Fruit fly (Drosophila melanogaster) whole organism, adult: Measurements from ENCODE around the gene CG11537.

Experiments used
- CG11617 ChIP-seq: fragments of 200-800 bp; sonication (Bioruptor generic); optimal IDR thresholded peaks from 2 replicates; lab custom pipeline; 2017; ENCODE audit warnings: mild to moderate bottlenecking, missing biosample characterization, missing genetic modification reagents, missing genetic modification characterization
- CG12768 ChIP-seq: fragments of 200-800 bp; sonication (Bioruptor generic); optimal IDR thresholded peaks from 2 replicates; lab custom pipeline; 2017; ENCODE audit warnings: missing biosample characterization, missing genetic modification characterization, mild to moderate bottlenecking, moderate library complexity, missing genetic modification reagents
- CG14711 ChIP-seq: fragments of 200-800 bp; sonication (Bioruptor generic); optimal IDR thresholded peaks from 2 replicates; lab custom pipeline; 2018; ENCODE audit warnings: missing biosample characterization, mild to moderate bottlenecking, missing genetic modification characterization, moderate library complexity
- CG1620 ChIP-seq: fragments of 200-800 bp; sonication (Bioruptor generic); optimal IDR thresholded peaks from 2 replicates; lab custom pipeline; 2016; ENCODE audit warnings: missing biosample characterization, missing genetic modification characterization
- CG33017 ChIP-seq: fragments of 200-800 bp; sonication (Bioruptor generic); optimal IDR thresholded peaks from 2 replicates; lab custom pipeline; 2018; ENCODE audit warnings: missing biosample characterization, mild to moderate bottlenecking, missing genetic modification characterization, moderate library complexity
- CG5204 ChIP-seq: fragments of 200-800 bp; sonication (Bioruptor generic); optimal IDR thresholded peaks from 2 replicates; lab custom pipeline; 2016; ENCODE audit warnings: missing biosample characterization, missing genetic modification characterization
- CG7045 ChIP-seq: fragments of 200-800 bp; sonication (Bioruptor generic); optimal IDR thresholded peaks from 2 replicates; lab custom pipeline; 2017; ENCODE audit warnings: missing biosample characterization, mild to moderate bottlenecking, missing genetic modification characterization
- CG7101 ChIP-seq: fragments of 200-800 bp; sonication (Bioruptor generic); optimal IDR thresholded peaks from 2 replicates; lab custom pipeline; 2018; ENCODE audit warnings: missing biosample characterization, mild to moderate bottlenecking, missing genetic modification characterization, moderate library complexity
- Clk ChIP-seq: fragments of 200-800 bp; sonication (Bioruptor generic); optimal IDR thresholded peaks from 2 replicates; lab custom pipeline; 2017; ENCODE audit warnings: missing biosample characterization, missing genetic modification characterization
- Crg-1 ChIP-seq: fragments of 200-800 bp; sonication (Bioruptor generic); optimal IDR thresholded peaks from 2 replicates; lab custom pipeline; 2016; ENCODE audit warnings: missing biosample characterization, missing genetic modification characterization
- Hr96 ChIP-seq: fragments of 200-800 bp; sonication (Bioruptor generic); optimal IDR thresholded peaks from 2 replicates; lab custom pipeline; 2016; ENCODE audit warnings: missing biosample characterization, missing genetic modification characterization
- Mnt ChIP-seq: fragments of 200-800 bp; sonication (Bioruptor generic); optimal IDR thresholded peaks from 2 replicates; lab custom pipeline; 2016; ENCODE audit warnings: missing biosample characterization, mild to moderate bottlenecking, missing genetic modification characterization
- bab1 ChIP-seq: fragments of 200-800 bp; sonication (Bioruptor generic); optimal IDR thresholded peaks from 3 replicates; lab custom pipeline; 2019; ENCODE audit warnings: missing biosample characterization, mild to moderate bottlenecking, missing genetic modification characterization, moderate library complexity
- cic ChIP-seq: fragments of 200-800 bp; sonication (Bioruptor generic); optimal IDR thresholded peaks from 2 replicates; lab custom pipeline; 2017; ENCODE audit warnings: missing biosample characterization, mild to moderate bottlenecking, missing genetic modification characterization, moderate library complexity
- cnc ChIP-seq, 2 experiments: fragments of >200 bp; optimal IDR thresholded peaks; 2 replicates each; lab custom pipeline; 2017
- kay ChIP-seq: fragments of 200-800 bp; sonication (Bioruptor generic); peaks from one replicate; lab custom pipeline; 2016; ENCODE audit warnings: missing biosample characterization, missing genetic modification characterization, borderline replicate concordance
- ovo ChIP-seq: fragments of 200-800 bp; sonication (Bioruptor generic); optimal IDR thresholded peaks from 2 replicates; lab custom pipeline; 2016; ENCODE audit warnings: missing biosample characterization, missing genetic modification characterization
- pad ChIP-seq: fragments of 200-800 bp; sonication (Bioruptor generic); optimal IDR thresholded peaks from 3 replicates; lab custom pipeline; 2017; ENCODE audit warnings: missing biosample characterization, missing genetic modification characterization, mild to moderate bottlenecking, moderate library complexity, missing genetic modification reagents
- tj ChIP-seq: fragments of 200-800 bp; sonication (Bioruptor generic); optimal IDR thresholded peaks from 3 replicates; lab custom pipeline; 2017; ENCODE audit warnings: missing biosample characterization, mild to moderate bottlenecking, missing genetic modification characterization, moderate library complexity
- toe ChIP-seq: fragments of 200-800 bp; sonication (Bioruptor generic); optimal IDR thresholded peaks from 2 replicates; lab custom pipeline; 2016; ENCODE audit warnings: missing biosample characterization, missing genetic modification characterization

Gene CG11537

DNA sequence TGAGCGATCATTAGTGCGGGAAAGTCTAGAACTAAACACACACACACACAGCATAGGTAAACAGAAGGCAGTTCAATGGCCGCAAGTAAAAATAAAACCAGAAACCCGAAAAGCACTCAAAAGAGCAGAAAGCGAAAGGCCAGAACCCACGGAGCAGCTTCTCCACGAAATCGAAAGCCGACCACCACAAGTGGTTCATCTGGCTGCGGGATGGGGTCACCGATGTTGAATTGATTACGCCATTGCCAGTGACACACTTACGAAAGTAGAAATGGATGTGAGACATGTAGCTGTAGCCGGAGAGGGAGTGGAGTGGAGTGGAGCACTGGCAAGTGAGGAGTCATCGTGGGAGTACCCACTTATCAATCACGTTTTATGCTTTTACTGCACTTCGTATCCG lies 1.8 kb downstream of the CG11537 start:
- TF ChIP-seq CG12768, result no peak
- no peak for TF ChIP-seq tj (GFP tag; lab: Kevin White, UChicago)
- no peak for TF ChIP-seq CG11617 (GFP tag; lab: Kevin White, UChicago)
- no peak for TF ChIP-seq cic (GFP tag; lab: Kevin White, UChicago)
- TF ChIP-seq CG1620, result no peak
- no peak for TF ChIP-seq cnc (optimal IDR thresholded peaks at IDR 0.05; lab: Kevin White, UChicago)
- no peak for TF ChIP-seq Clk (GFP tag; lab: Kevin White, UChicago)
- no peak for TF ChIP-seq CG33017
- TF ChIP-seq Crg-1 (GFP tag; lab: Kevin White, UChicago), result no peak
- no peak for TF ChIP-seq bab1
- TF ChIP-seq Hr96, result no peak
- TF ChIP-seq pad (GFP tag; lab: Kevin White, UChicago), result no peak
- no peak for TF ChIP-seq CG5204 (GFP tag; lab: Kevin White, UChicago)
- TF ChIP-seq toe (GFP tag; lab: Kevin White, UChicago), result no peak

DNA sequence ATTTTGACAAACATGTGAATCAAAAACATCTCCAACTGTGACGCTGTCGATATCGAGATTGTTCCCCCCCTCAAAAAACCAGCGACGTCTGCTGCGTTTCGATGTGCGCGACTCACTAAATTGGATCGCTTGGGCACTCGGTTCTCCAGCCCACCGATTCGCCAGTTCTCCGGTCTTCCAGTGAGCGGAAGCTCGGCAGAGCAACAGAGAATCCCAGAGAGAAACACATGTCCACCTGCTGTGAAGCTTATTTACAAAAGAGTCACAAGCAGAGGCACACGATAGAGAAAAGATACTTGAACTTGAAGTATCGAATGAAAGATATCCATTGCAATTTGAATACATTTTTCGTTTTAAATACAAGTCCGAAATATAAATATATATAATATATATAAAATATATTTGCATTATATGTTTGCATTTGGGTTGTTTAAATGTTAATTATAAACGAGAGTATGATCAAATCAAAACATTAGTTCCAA lies 9.2 kb downstream of the CG11537 start:
- TF ChIP-seq kay (no peak), bab1 (no peak), toe (GFP tag; lab: Kevin White, UChicago) (no peak), Crg-1 (GFP tag; lab: Kevin White, UChicago) (no peak), CG11617 (GFP tag; lab: Kevin White, UChicago) (no peak), Mnt (no peak), ovo (GFP tag; lab: Kevin White, UChicago) (no peak), CG7045 (GFP tag; lab: Kevin White, UChicago) (no peak), Hr96 (no peak), cnc (optimal IDR thresholded peaks at IDR 0.05; lab: Kevin White, UChicago) (no peak), CG33017 (no peak), CG1620 (no peak), Clk (GFP tag; lab: Kevin White, UChicago) (no peak), cic (GFP tag; lab: Kevin White, UChicago) (peak; percentile 9), CG14711 (tag; lab: Kevin White, UChicago) (no peak), pad (GFP tag; lab: Kevin White, UChicago) (no peak), CG12768 (peak; percentile 16), tj (GFP tag; lab: Kevin White, UChicago) (peak; percentile 8), CG5204 (GFP tag; lab: Kevin White, UChicago) (no peak)

DNA sequence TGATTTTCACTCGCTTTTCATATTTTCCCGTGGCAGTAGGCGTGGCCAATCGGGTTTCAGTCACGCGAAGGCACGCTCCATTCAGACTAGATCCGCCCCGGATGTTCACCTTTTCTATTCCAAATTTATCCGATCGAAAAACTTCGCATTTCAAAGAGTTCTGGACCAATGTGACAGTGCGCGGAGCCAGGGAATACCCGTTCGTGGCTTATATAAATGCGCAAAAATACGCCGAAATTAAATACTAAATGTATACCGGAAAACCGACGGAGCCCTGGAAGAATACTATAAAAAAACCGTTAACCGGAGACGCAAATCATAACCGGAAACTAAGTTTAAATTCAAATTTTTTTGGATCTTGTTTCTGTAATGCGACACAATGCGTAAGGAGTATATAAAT lies 15.7 kb downstream of the CG11537 start, which contains the start of gene promL:
TSS of gene promL (minus strand) at position 181 of the 400 bp plus-strand sequence.
- TF ChIP-seq CG33017 (peak; percentile 38), CG14711 (tag; lab: Kevin White, UChicago) (peak; percentile 41), pad (GFP tag; lab: Kevin White, UChicago) (peak; percentile 46), Crg-1 (GFP tag; lab: Kevin White, UChicago) (peak; percentile 63), CG11617 (GFP tag; lab: Kevin White, UChicago) (peak; percentile 69), cnc (optimal IDR thresholded peaks at IDR 0.05; lab: Kevin White, UChicago) (no peak), tj (GFP tag; lab: Kevin White, UChicago) (no peak), CG7045 (GFP tag; lab: Kevin White, UChicago) (no peak), CG1620 (peak; percentile 54), CG12768 (no peak), CG5204 (GFP tag; lab: Kevin White, UChicago) (no peak), Mnt (peak; percentile 73), cic (GFP tag; lab: Kevin White, UChicago) (no peak), ovo (GFP tag; lab: Kevin White, UChicago) (peak; percentile 82), Clk (GFP tag; lab: Kevin White, UChicago) (no peak), kay (peak; percentile 42), CG7101 (tag; lab: Kevin White, UChicago) (peak; percentile 41), bab1 (peak; percentile 91), toe (GFP tag; lab: Kevin White, UChicago) (peak; percentile 35), Hr96 (peak; percentile 12)

DNA sequence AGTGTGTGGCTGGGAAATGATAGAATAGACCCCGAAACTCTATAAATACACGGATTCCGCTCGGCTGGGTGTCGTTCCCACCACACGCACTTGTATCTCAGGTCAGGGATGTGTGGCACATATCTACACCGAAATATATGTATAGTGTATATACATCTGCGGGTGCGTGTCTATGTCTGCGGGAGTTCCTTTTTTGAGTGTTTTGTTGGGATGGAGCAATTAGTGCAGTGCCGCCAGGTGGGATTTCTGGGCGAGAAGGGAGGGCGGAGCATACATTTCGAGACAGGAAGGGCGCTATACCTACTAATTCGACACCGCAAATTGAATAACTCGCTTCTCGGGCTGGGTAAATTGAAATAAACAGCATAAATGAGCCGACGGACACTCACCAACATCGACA lies 16.8 kb downstream of the CG11537 start:
- TF ChIP-seq ovo (GFP tag; lab: Kevin White, UChicago) (no peak), CG5204 (GFP tag; lab: Kevin White, UChicago) (no peak), CG12768 (no peak), cic (GFP tag; lab: Kevin White, UChicago) (no peak), kay (no peak), tj (GFP tag; lab: Kevin White, UChicago) (no peak), CG14711 (tag; lab: Kevin White, UChicago) (no peak), Crg-1 (GFP tag; lab: Kevin White, UChicago) (no peak), Hr96 (no peak)

DNA sequence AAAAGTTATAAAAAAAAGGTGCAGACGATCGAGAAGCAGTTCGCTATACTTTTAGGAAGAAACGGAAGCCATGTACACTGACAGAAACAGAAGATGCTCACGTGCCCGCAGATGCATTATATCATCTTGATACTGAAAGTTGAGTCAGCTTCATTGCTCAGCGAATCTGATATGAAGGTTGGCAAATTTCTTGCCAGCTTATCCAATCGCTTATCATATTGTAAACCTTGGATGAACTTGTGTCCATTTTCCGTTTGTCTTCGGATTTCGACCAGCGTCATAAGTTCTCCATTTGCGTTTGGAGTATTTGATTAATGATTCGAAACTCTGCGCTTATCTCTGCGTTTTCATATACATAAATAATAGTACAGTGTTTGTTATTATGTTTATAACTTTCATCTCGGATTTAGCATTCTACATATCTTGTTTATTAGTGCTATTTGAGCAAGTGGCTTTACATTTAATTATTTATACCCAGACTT lies 17.6 kb downstream of the CG11537 start:
- peak; percentile 55 for TF ChIP-seq tj (GFP tag; lab: Kevin White, UChicago)
- peak; percentile 60 for TF ChIP-seq kay
- TF ChIP-seq CG5204 (GFP tag; lab: Kevin White, UChicago), result no peak
- no peak for TF ChIP-seq cic (GFP tag; lab: Kevin White, UChicago)
- no peak for TF ChIP-seq Mnt

DNA sequence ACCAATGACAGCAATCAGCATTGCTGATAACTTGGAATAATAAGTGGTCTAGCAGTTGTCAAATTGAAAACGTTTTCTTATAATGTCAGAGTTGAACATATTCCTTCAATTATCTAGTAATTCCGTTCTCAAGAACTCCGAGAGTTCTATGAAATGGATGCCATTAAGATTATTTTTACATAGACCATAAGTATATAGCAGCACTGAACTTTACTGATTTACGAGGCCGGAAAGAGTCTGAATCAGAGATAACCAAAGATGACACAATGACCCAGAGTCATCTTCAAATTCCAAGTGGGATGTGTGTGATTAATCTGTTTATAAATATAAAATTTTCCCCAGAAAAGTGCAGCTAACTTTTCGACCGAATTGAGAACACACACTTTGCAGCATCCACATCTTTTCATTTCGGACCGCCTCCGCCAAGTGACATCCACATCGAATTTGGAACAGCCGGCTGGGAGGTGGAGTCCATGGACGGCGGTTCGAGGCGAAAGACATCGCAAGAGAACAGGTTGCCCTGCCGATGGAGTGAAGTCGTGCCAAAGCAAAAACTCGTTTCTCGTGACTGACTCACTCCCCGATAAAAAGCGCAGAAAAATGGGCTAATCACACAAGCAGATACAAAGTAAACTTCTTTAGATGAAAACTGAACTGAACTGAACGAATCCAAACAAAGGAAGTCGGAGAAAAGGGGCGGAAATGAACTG lies 18.2 kb downstream of the CG11537 start:
- TF ChIP-seq CG7045 (GFP tag; lab: Kevin White, UChicago) (no peak), CG7101 (tag; lab: Kevin White, UChicago) (no peak), CG11617 (GFP tag; lab: Kevin White, UChicago) (no peak), toe (GFP tag; lab: Kevin White, UChicago) (no peak), bab1 (no peak), kay (no peak)
